Worm (Caenorhabditis elegans): ENCODE results near the gene srh-239.

Gene srh-239

DNA sequence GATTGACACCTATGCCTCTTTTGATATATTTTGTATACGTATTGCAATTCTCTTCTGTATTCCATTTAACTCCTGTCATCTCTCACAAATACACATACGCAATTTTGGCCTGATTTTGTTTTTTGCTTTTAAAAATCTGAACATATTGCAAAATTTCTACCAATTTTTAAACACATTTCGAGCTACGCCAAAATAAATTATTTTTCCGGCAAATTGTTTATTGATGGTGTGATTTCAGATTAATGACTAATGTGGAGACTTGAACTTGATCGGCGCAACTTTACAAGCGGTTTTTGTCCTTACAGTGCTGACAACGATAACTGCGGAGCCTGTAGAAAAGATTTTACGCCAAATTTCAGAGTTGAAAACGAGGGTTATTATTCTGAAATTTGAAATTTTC, 48.4 kb upstream of the srh-239 start (continued):
- TF ChIP-seq sdz-38 (tag; optimal IDR thresholded peaks at IDR 0.05), result no peak
- no peak for TF ChIP-seq die-1 (tag; optimal IDR thresholded peaks at IDR 0.05)
- TF ChIP-seq sptf-2 (GFP tag; optimal IDR thresholded peaks at IDR 0.05), result no peak
- TF ChIP-seq tbx-9 (tag; optimal IDR thresholded peaks at IDR 0.05; ENCODE audit: borderline replicate concordance), result no peak
- TF ChIP-seq zfh-2 (GFP tag; conservative IDR thresholded peaks at IDR 0.05), result no peak
- no peak for TF ChIP-seq sea-2 (GFP tag; IDR thresholded peaks at IDR 0.05)
- TF ChIP-seq ceh-40 (GFP tag; IDR thresholded peaks at IDR 0.05), result no peak
- no peak for TF ChIP-seq cebp-2 (GFP tag; IDR thresholded peaks at IDR 0.05)
- no peak for TF ChIP-seq nhr-120 (GFP tag; IDR thresholded peaks at IDR 0.05)
- no peak for TF ChIP-seq T07F8.4 (tag; optimal IDR thresholded peaks at IDR 0.05)
- no peak for TF ChIP-seq F23B12.7 (tag; optimal IDR thresholded peaks at IDR 0.05; ENCODE audit: insufficient read depth)
- TF ChIP-seq lsy-27 (tag; optimal IDR thresholded peaks at IDR 0.05; ENCODE audit: borderline replicate concordance, insufficient read depth), result no peak
- TF ChIP-seq snpc-3.4 (tag; optimal IDR thresholded peaks at IDR 0.05), result peak; percentile 13
- TF ChIP-seq C06A6.2 (GFP tag; conservative IDR thresholded peaks at IDR 0.05), result no peak
- no peak for TF ChIP-seq hmg-20 (GFP tag; IDR thresholded peaks at IDR 0.05)
- TF ChIP-seq pha-4 (tag; optimal IDR thresholded peaks at IDR 0.05), result no peak
- TF ChIP-seq lin-35 (GFP tag; optimal IDR thresholded peaks at IDR 0.05), result peak in 1 of 3 experiments; percentile 2
- no peak for TF ChIP-seq mcd-1 (GFP tag; IDR thresholded peaks at IDR 0.05)
- TF ChIP-seq Y79H2A.3 (GFP tag; conservative IDR thresholded peaks at IDR 0.05), result peak; percentile 21; the same call in 1 of the 2 replicates
- TF ChIP-seq ztf-26 (tag; optimal IDR thresholded peaks at IDR 0.05), result no peak
- TF ChIP-seq ceh-91 (GFP tag; IDR thresholded peaks at IDR 0.05), result no peak
- no peak for TF ChIP-seq ztf-18 (tag; optimal IDR thresholded peaks at IDR 0.05)
- TF ChIP-seq ceh-79 (tag; optimal IDR thresholded peaks at IDR 0.05), result no peak
- peak; percentile 34 for TF ChIP-seq snpc-1.1 (tag; optimal IDR thresholded peaks at IDR 0.05; ENCODE audit: insufficient read depth)
- TF ChIP-seq attf-5 (GFP tag; optimal IDR thresholded peaks at IDR 0.05), result no peak
- TF ChIP-seq dox-1 (GFP tag; IDR thresholded peaks at IDR 0.05), result no peak
- TF ChIP-seq pbrm-1 (GFP tag; IDR thresholded peaks at IDR 0.05), result peak; percentile 25; the same call in 1 of the 2 replicates
- no peak for TF ChIP-seq F55B11.4 (tag; optimal IDR thresholded peaks at IDR 0.05; ENCODE audit: borderline replicate concordance, insufficient read depth)
- TF ChIP-seq hrde-1 (tag; optimal IDR thresholded peaks at IDR 0.05; ENCODE audit: borderline replicate concordance), result peak; percentile 82
- TF ChIP-seq repo-1 (tag; optimal IDR thresholded peaks at IDR 0.05), result no peak
- no peak for TF ChIP-seq mxl-1 (tag; optimal IDR thresholded peaks at IDR 0.05)
- peak; percentile 37 for TF ChIP-seq him-1 (tag; optimal IDR thresholded peaks at IDR 0.05)
- peak; percentile 72; the same call in 1 of the 2 replicates for TF ChIP-seq B0336.3 (GFP tag; IDR thresholded peaks at IDR 0.05)
- no peak for TF ChIP-seq ztf-22 (GFP tag; optimal IDR thresholded peaks at IDR 0.05)
- TF ChIP-seq madf-3 (GFP tag; IDR thresholded peaks at IDR 0.05), result 0 out of 2 replicates have a peak, but pooled peaks have one; percentile 16
- TF ChIP-seq B0261.1 (tag; optimal IDR thresholded peaks at IDR 0.05), result peak; percentile 12

DNA sequence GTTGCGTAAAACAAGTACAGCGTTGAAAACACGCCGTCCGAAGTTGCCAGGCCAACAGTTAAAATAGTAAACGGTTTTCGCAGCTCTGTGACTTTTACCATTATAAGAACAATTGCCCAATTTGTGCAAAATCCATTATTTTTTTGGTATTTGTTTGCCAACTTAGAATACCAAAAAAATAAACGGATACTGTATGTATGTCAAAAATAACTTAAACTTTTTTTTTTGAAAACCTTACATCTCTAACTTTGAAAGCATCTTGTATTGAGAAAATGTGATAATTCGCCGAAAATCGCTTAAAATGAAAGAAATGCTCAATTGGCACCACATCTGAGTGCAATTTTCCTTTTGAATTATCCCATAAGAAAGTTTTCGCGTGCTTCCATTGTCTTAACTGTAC, 46.8 kb upstream of the srh-239 start, which contains the start of gene fbxa-199:
Gene fbxa-199 (minus strand): TSS at position 101 of the 400 bp plus-strand sequence.
- TF ChIP-seq F39B2.1 (GFP tag; IDR thresholded peaks at IDR 0.05), result no peak
- no peak for TF ChIP-seq ztf-25 (GFP tag; IDR thresholded peaks at IDR 0.05)
- TF ChIP-seq lin-26 (GFP tag; IDR thresholded peaks at IDR 0.05), result no peak
- TF ChIP-seq F57A8.1 (GFP tag; optimal IDR thresholded peaks at IDR 0.05), result no peak
- no peak for TF ChIP-seq lsl-1 (GFP tag; optimal IDR thresholded peaks at IDR 0.05)
- TF ChIP-seq rcor-1 (GFP tag; IDR thresholded peaks at IDR 0.05), result no peak
- TF ChIP-seq bed-1 (GFP tag; IDR thresholded peaks at IDR 0.05), result no peak
- TF ChIP-seq atf-7 (tag; optimal IDR thresholded peaks at IDR 0.05), result no peak
- no peak for TF ChIP-seq Y79H2A.3 (GFP tag; conservative IDR thresholded peaks at IDR 0.05)
- no peak for TF ChIP-seq sptf-2 (GFP tag; optimal IDR thresholded peaks at IDR 0.05)
- TF ChIP-seq athp-1 (tag; optimal IDR thresholded peaks at IDR 0.05), result no peak
- no peak for TF ChIP-seq nfyb-1 (GFP tag; IDR thresholded peaks at IDR 0.05)
- no peak for TF ChIP-seq let-526 (GFP tag; IDR thresholded peaks at IDR 0.05)

All from whole organism, young adult.